Fruit fly (Drosophila melanogaster): ENCODE results near the gene Nedd4.

The Nedd4 gene

DNA sequence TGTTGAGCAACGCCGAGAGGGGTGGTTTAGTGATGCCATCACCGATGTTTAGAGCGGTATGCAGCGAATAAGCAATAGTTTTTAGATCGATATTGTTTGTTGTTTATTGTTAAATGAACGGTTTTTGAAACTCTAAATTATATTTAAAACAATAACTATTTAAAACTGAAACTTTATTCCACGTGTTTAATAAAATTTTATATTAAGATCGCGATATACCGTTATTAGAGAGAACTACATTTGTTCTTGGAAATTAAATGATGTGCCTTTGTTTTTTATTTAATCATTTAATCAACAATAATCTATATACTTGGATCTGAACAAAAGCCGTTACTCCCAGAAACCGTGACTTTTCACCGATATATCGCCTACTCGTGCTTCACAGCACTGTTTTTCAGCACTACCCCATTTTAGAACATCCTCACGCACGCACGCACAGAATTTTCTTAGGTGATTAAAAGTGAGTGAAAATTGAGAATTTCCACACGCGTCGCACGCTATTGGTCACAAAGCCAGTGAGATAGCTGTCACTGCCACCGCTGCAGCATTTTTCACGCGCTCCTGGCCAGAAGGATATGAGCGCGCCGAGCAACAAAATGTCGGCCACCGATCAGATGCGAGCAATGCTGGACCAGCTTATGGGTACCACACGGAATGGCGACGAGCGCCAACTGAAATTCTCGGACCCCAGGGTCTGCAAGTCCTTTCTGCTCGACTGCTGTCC, 15.8 kb upstream of the Nedd4 start, which contains the start of the genes U4-U6-60K and CG7564 (continued):
- peak; percentile 12 for TF ChIP-seq Bteb2 (GFP tag; optimal IDR thresholded peaks at IDR 0.05)
- TF ChIP-seq CG17829 (tag; optimal IDR thresholded peaks at IDR 0.05) = peak; percentile 53
- TF ChIP-seq HLH4C (GFP tag; IDR thresholded peaks at IDR 0.05; ENCODE audit: partially characterized antibody) = peak; percentile 95
- TF ChIP-seq CG33213 (GFP tag; optimal IDR thresholded peaks at IDR 0.05) = peak; percentile 27
- peak; percentile 70 for TF ChIP-seq kay (GFP tag; optimal IDR thresholded peaks at IDR 0.05)
- TF ChIP-seq twi (tag; optimal IDR thresholded peaks at IDR 0.05) = peak; percentile 14
- no peak for TF ChIP-seq CG8089 (GFP tag; optimal IDR thresholded peaks at IDR 0.05)
- TF ChIP-seq Asciz (GFP tag; optimal IDR thresholded peaks at IDR 0.05) = no peak
- TF ChIP-seq crol (GFP tag; IDR thresholded peaks at IDR 0.05) = no peak
- no peak for TF ChIP-seq wek (GFP tag; optimal IDR thresholded peaks at IDR 0.05)
- TF ChIP-seq CG6654 (GFP tag; optimal IDR thresholded peaks at IDR 0.05) = no peak
- TF ChIP-seq Hey (tag; optimal IDR thresholded peaks at IDR 0.05) = no peak
- peak; percentile 89 for TF ChIP-seq CG13287 (GFP tag; IDR thresholded peaks at IDR 0.05; ENCODE audit: partially characterized antibody)
- TF ChIP-seq CG1792 (GFP tag; optimal IDR thresholded peaks at IDR 0.05) = peak; percentile 45
- peak; percentile 99 for TF ChIP-seq knrl (GFP tag; IDR thresholded peaks at IDR 0.05; ENCODE audit: partially characterized antibody)
- no peak for TF ChIP-seq pita (GFP tag; optimal IDR thresholded peaks at IDR 0.05)
- TF ChIP-seq chinmo (GFP tag; IDR thresholded peaks at IDR 0.05; ENCODE audit: partially characterized antibody) = peak; percentile 92; the same call in 3 of the 4 replicates
- TF ChIP-seq CG18011 (GFP tag; optimal IDR thresholded peaks at IDR 0.05) = peak; percentile 2
- peak; percentile 53 for TF ChIP-seq CG30431 (GFP tag; optimal IDR thresholded peaks at IDR 0.05)
- TF ChIP-seq tio (GFP tag; optimal IDR thresholded peaks at IDR 0.05) = no peak
- peak; percentile 69 for TF ChIP-seq seq (GFP tag; IDR thresholded peaks at IDR 0.05)
- TF ChIP-seq lola (GFP tag; optimal IDR thresholded peaks at IDR 0.05) = peak in 1 of 3 experiments; percentile 69
- TF ChIP-seq cwo (GFP tag; optimal IDR thresholded peaks at IDR 0.05) = no peak
- peak; percentile 16 for TF ChIP-seq ERR (GFP tag; optimal IDR thresholded peaks at IDR 0.05)
- peak; percentile 38 for TF ChIP-seq Atf3 (GFP tag; optimal IDR thresholded peaks at IDR 0.05)
- no peak for TF ChIP-seq CG13894 (tag; optimal IDR thresholded peaks at IDR 0.05)
- TF ChIP-seq CG18619 (GFP tag; optimal IDR thresholded peaks at IDR 0.05) = peak; percentile 71
- peak; percentile 84 for TF ChIP-seq CG3847 (GFP tag; IDR thresholded peaks at IDR 0.05)
- TF ChIP-seq mld (GFP tag; IDR thresholded peaks at IDR 0.05; ENCODE audit: partially characterized antibody) = peak; percentile 95
- TF ChIP-seq Dek (tag; optimal IDR thresholded peaks at IDR 0.05) = peak; percentile 58
- TF ChIP-seq lmd (GFP tag; IDR thresholded peaks at IDR 0.05) = peak; percentile 62; the same call in 1 of the 2 replicates
- peak; percentile 46 for TF ChIP-seq CG4328 (GFP tag; optimal IDR thresholded peaks at IDR 0.05)
- peak; percentile 46 for TF ChIP-seq trh (GFP tag; optimal IDR thresholded peaks at IDR 0.05)
- TF ChIP-seq CG8924 (tag; optimal IDR thresholded peaks at IDR 0.05) = peak; percentile 65
- TF ChIP-seq pzg (GFP tag; optimal IDR thresholded peaks at IDR 0.05) = peak; percentile 53
- TF ChIP-seq CG2875 (GFP tag; optimal IDR thresholded peaks at IDR 0.05) = no peak
- no peak for TF ChIP-seq CG7745 (tag; optimal IDR thresholded peaks at IDR 0.05)
- TF ChIP-seq CG9932 (GFP tag; IDR thresholded peaks at IDR 0.05) = peak; percentile 95
- no peak for TF ChIP-seq zfh1 (GFP tag; IDR thresholded peaks at IDR 0.05)
- peak; percentile 44 for TF ChIP-seq emc (GFP tag; optimal IDR thresholded peaks at IDR 0.05)
- TF ChIP-seq YL-1 (GFP tag; optimal IDR thresholded peaks at IDR 0.05) = peak; percentile 74
- TF ChIP-seq HmgZ (tag; optimal IDR thresholded peaks at IDR 0.05) = peak; percentile 61
- no peak for TF ChIP-seq odd (GFP tag; optimal IDR thresholded peaks at IDR 0.05)
- peak; percentile 52 for TF ChIP-seq Camta (GFP tag; optimal IDR thresholded peaks at IDR 0.05)
- peak; percentile 21 for TF ChIP-seq unpg (GFP tag; optimal IDR thresholded peaks at IDR 0.05)
- TF ChIP-seq Doc3 (GFP tag; IDR thresholded peaks at IDR 0.05; ENCODE audit: partially characterized antibody) = peak; percentile 87
- TF ChIP-seq fd102C (GFP tag; optimal IDR thresholded peaks at IDR 0.05) = no peak
- TF ChIP-seq Hr3 (GFP tag; optimal IDR thresholded peaks at IDR 0.05) = peak; percentile 81
